Fruit fly (Drosophila melanogaster): ENCODE results near the gene CG10096.

The CG10096 gene

dm6 chr3R:12395880-12396279, at the start of gene CG10096, which contains the start of gene CG10097:
Gene CG10096, minus strand, starts transcription at chr3R:12395980.
Gene CG10097, minus strand, starts transcription at chr3R:12395980.
- TF ChIP-seq CG17801 (GFP tag; optimal IDR thresholded peaks at IDR 0.05; ENCODE audit: partially characterized antibody): no peak

dm6 chr3R:12445468-12445867, 49.7 kb upstream of the CG10096 start:
- TF ChIP-seq CG17801 (GFP tag; optimal IDR thresholded peaks at IDR 0.05; ENCODE audit: partially characterized antibody): no peak

dm6 chr3R:12443769-12444168, 48.0 kb upstream of the CG10096 start:
- no peak for TF ChIP-seq CG17801 (GFP tag; optimal IDR thresholded peaks at IDR 0.05; ENCODE audit: partially characterized antibody)

- TF ChIP-seq CG17801 (GFP tag; optimal IDR thresholded peaks at IDR 0.05; ENCODE audit: partially characterized antibody): peak; percentile 87
These were observed 47.1 kb upstream of the CG10096 start for dm6 chr3R:12442601-12443533.

dm6 chr3R:12441008-12441606, 45.3 kb upstream of the CG10096 start:
- no peak for TF ChIP-seq CG17801 (GFP tag; optimal IDR thresholded peaks at IDR 0.05; ENCODE audit: partially characterized antibody)

- TF ChIP-seq CG17801 (GFP tag; optimal IDR thresholded peaks at IDR 0.05; ENCODE audit: partially characterized antibody): peak; percentile 3
These were observed 43.8 kb upstream of the CG10096 start, which contains the start of gene Desat1 for dm6 chr3R:12439401-12440143. Gene Desat1, plus strand, starts transcription at chr3R:12439600.

- no peak for TF ChIP-seq CG17801 (GFP tag; optimal IDR thresholded peaks at IDR 0.05; ENCODE audit: partially characterized antibody)
These were observed 43.2 kb upstream of the CG10096 start, which contains the start of the genes CG17207 and CG46427 for dm6 chr3R:12439039-12439400. Gene CG17207, minus strand, starts transcription at chr3R:12439139. Gene CG46427, minus strand, starts transcription at chr3R:12439139.

- no peak for TF ChIP-seq CG17801 (GFP tag; optimal IDR thresholded peaks at IDR 0.05; ENCODE audit: partially characterized antibody)
These were observed 40.2 kb upstream of the CG10096 start, which contains the start of gene Desat2 for dm6 chr3R:12435948-12436347. Gene Desat2, plus strand, starts transcription at chr3R:12436248.

dm6 chr3R:12433764-12434163, 38.0 kb upstream of the CG10096 start, which contains the start of the genes Aos1 and Srlp:
Gene Aos1, minus strand, starts transcription at chr3R:12433822.
Gene Srlp, plus strand, starts transcription at chr3R:12434098.
- TF ChIP-seq CG17801 (GFP tag; optimal IDR thresholded peaks at IDR 0.05; ENCODE audit: partially characterized antibody): peak; percentile 52

dm6 chr3R:12431030-12431489, 35.3 kb upstream of the CG10096 start, which contains the start of gene Prosalpha2:
Gene Prosalpha2, plus strand, starts transcription at chr3R:12431321.
- TF ChIP-seq CG17801 (GFP tag; optimal IDR thresholded peaks at IDR 0.05; ENCODE audit: partially characterized antibody): peak; percentile 21

dm6 chr3R:12429120-12429610, 33.4 kb upstream of the CG10096 start, which contains the start of the genes CG5641 and CG5245:
Gene CG5641, minus strand, starts transcription at chr3R:12429282.
Gene CG5245, plus strand, starts transcription at chr3R:12429560.
- TF ChIP-seq CG17801 (GFP tag; optimal IDR thresholded peaks at IDR 0.05; ENCODE audit: partially characterized antibody): no peak

- no peak for TF ChIP-seq CG17801 (GFP tag; optimal IDR thresholded peaks at IDR 0.05; ENCODE audit: partially characterized antibody)
These were observed 30.5 kb upstream of the CG10096 start, which contains the start of gene NANS for dm6 chr3R:12426310-12426653. Gene NANS, plus strand, starts transcription at chr3R:12426578.

dm6 chr3R:12425510-12426309, 29.9 kb upstream of the CG10096 start, which contains the start of gene Pp1-87B:
Gene Pp1-87B, minus strand, starts transcription at chr3R:12425917.
- TF ChIP-seq CG17801 (GFP tag; optimal IDR thresholded peaks at IDR 0.05; ENCODE audit: partially characterized antibody): no peak

dm6 chr3R:12423997-12424396, 28.2 kb upstream of the CG10096 start:
- TF ChIP-seq CG17801 (GFP tag; optimal IDR thresholded peaks at IDR 0.05; ENCODE audit: partially characterized antibody): no peak

Data from ovary, adult (tissue).